Fruit fly (Drosophila melanogaster) whole organism, embryonic: ENCODE data around the gene Mdr65.
A peak's percentile ranks its signal among the peaks of the same experiment; 100 is the strongest.

Experiments used
- Abd-B ChIP-seq: fragments of 200-800 bp; sonication (Bioruptor generic); optimal IDR thresholded peaks from 2 replicates; lab custom pipeline; 2018; ENCODE audit warnings: missing biosample characterization, mild to moderate bottlenecking, missing genetic modification characterization, moderate library complexity
- Antp ChIP-seq: fragments of 200-800 bp; sonication (Bioruptor generic); optimal IDR thresholded peaks from 3 replicates; lab custom pipeline; 2016; ENCODE audit warnings: missing biosample characterization, missing genetic modification characterization
- BtbVII ChIP-seq: fragments of 200-800 bp; sonication (Bioruptor generic); optimal IDR thresholded peaks from 3 replicates; lab custom pipeline; 2017; ENCODE audit warnings: missing biosample characterization, mild to moderate bottlenecking, missing genetic modification characterization
- CG11085 ChIP-seq: fragments of 200-800 bp; sonication (Bioruptor generic); IDR thresholded peaks from 2 replicates; pipeline ENCODE4 v1.3.6; 2022; ENCODE audit warnings: missing biosample characterization, missing genetic modification characterization
- CG11093 ChIP-seq: fragments of 200-800 bp; sonication (Bioruptor generic); IDR thresholded peaks from 3 replicates; pipeline ENCODE4 v1.3.6; 2022; ENCODE audit warnings: missing biosample characterization, missing genetic modification characterization
- CG11504 ChIP-seq: fragments of 200-800 bp; sonication (Bioruptor generic); optimal IDR thresholded peaks from 3 replicates; lab custom pipeline; 2019; ENCODE audit warnings: missing biosample characterization, mild to moderate bottlenecking, missing genetic modification characterization, moderate library complexity
- CG15011 ChIP-seq: fragments of 200-800 bp; sonication (Bioruptor generic); optimal IDR thresholded peaks from 3 replicates; lab custom pipeline; 2018; ENCODE audit warnings: missing biosample characterization, mild to moderate bottlenecking, missing genetic modification characterization
- CG15073 ChIP-seq: fragments of 200-800 bp; sonication (Bioruptor generic); optimal IDR thresholded peaks from 2 replicates; lab custom pipeline; 2016; ENCODE audit warnings: missing biosample characterization, missing genetic modification characterization
- CG17328 ChIP-seq: fragments of 200-800 bp; sonication (Bioruptor generic); IDR thresholded peaks from 2 replicates; pipeline ENCODE4 v1.3.6; 2022; ENCODE audit warnings: missing biosample characterization, missing genetic modification characterization
- CG31365 ChIP-seq: fragments of 200-800 bp; sonication (Bioruptor generic); optimal IDR thresholded peaks from 2 replicates; lab custom pipeline; 2018; ENCODE audit warnings: missing biosample characterization, mild to moderate bottlenecking, missing genetic modification characterization
- CG42726 ChIP-seq: fragments of 200-800 bp; sonication (Bioruptor generic); IDR thresholded peaks from 2 replicates; pipeline ENCODE4 v1.3.6; 2022; ENCODE audit warnings: missing biosample characterization, missing genetic modification characterization; ENCODE audit not compliant: partially characterized antibody
- CG5953 ChIP-seq: fragments of 200-800 bp; sonication (Bioruptor generic); IDR thresholded peaks from 2 replicates; pipeline ENCODE4 v1.3.6; 2022; ENCODE audit warnings: missing biosample characterization, missing genetic modification characterization
- CG6689 ChIP-seq: fragments of 200-800 bp; sonication (Bioruptor generic); IDR thresholded peaks from 2 replicates; pipeline ENCODE4 v1.3.6; 2022; ENCODE audit warnings: missing biosample characterization, missing genetic modification characterization
- CG7839 ChIP-seq: fragments of 200-800 bp; sonication (Bioruptor generic); optimal IDR thresholded peaks from 3 replicates; lab custom pipeline; 2018; ENCODE audit warnings: missing biosample characterization, mild to moderate bottlenecking, missing genetic modification characterization, moderate library complexity
- CG8089 ChIP-seq: fragments of 200-800 bp; sonication (Bioruptor generic); optimal IDR thresholded peaks from 3 replicates; lab custom pipeline; 2016; ENCODE audit warnings: missing biosample characterization, missing genetic modification characterization
- CG8359 ChIP-seq: fragments of 200-800 bp; sonication (Bioruptor generic); optimal IDR thresholded peaks from 2 replicates; lab custom pipeline; 2017; ENCODE audit warnings: missing biosample characterization, mild to moderate bottlenecking, missing genetic modification characterization, borderline replicate concordance
- CkIIα-i1 ChIP-seq: fragments of 200-800 bp; sonication (Bioruptor generic); IDR thresholded peaks from 2 replicates; pipeline ENCODE4 v1.3.6; 2022; ENCODE audit warnings: missing biosample characterization, missing genetic modification characterization
- D19B ChIP-seq: fragments of 200-800 bp; sonication (Bioruptor generic); optimal IDR thresholded peaks from 2 replicates; lab custom pipeline; 2017; ENCODE audit warnings: missing biosample characterization, mild to moderate bottlenecking, missing genetic modification characterization
- Dip3 ChIP-seq: fragments of 200-800 bp; sonication (Bioruptor generic); optimal IDR thresholded peaks from 3 replicates; lab custom pipeline; 2016; ENCODE audit warnings: missing biosample characterization, missing genetic modification characterization
- Dref ChIP-seq: fragments of 200-800 bp; sonication (Bioruptor generic); IDR thresholded peaks from 2 replicates; pipeline ENCODE4 v1.3.6; 2022; ENCODE audit warnings: missing biosample characterization, missing genetic modification characterization
- Fer3 ChIP-seq: fragments of 200-800 bp; sonication (Bioruptor generic); optimal IDR thresholded peaks from 2 replicates; lab custom pipeline; 2018; ENCODE audit warnings: missing biosample characterization, mild to moderate bottlenecking, missing genetic modification characterization, moderate library complexity
- GATAe ChIP-seq: fragments of 200-800 bp; sonication (Bioruptor generic); conservative IDR thresholded peaks from 2 replicates; pipeline ENCODE4 v1.3.6; 2022; ENCODE audit warnings: missing biosample characterization, missing genetic modification characterization
- Jarid2 ChIP-seq: fragments of 200-800 bp; sonication (Bioruptor generic); optimal IDR thresholded peaks from 3 replicates; lab custom pipeline; 2017; ENCODE audit warnings: mild to moderate bottlenecking, missing biosample characterization, missing genetic modification reagents, missing genetic modification characterization
- MESR4 ChIP-seq: fragments of 200-800 bp; sonication (Bioruptor generic); optimal IDR thresholded peaks from 2 replicates; lab custom pipeline; 2018; ENCODE audit warnings: missing biosample characterization, mild to moderate bottlenecking, missing genetic modification characterization, moderate library complexity
- Med ChIP-seq: fragments of 200-800 bp; sonication (Bioruptor generic); peaks from one replicate; lab custom pipeline; 2016; ENCODE audit warnings: missing biosample characterization, missing genetic modification characterization, mild to moderate bottlenecking, inconsistent platforms, moderate library complexity
- NC2α ChIP-seq: fragments of 200-800 bp; sonication (Bioruptor generic); optimal IDR thresholded peaks from 2 replicates; lab custom pipeline; 2016; ENCODE audit warnings: missing biosample characterization, missing genetic modification characterization
- NFAT ChIP-seq: fragments of 200-800 bp; sonication (Bioruptor generic); IDR thresholded peaks from 2 replicates; pipeline ENCODE4 v1.3.6; 2022; ENCODE audit warnings: missing biosample characterization, missing genetic modification characterization
- Neu2 ChIP-seq: fragments of 200-800 bp; sonication (Bioruptor generic); optimal IDR thresholded peaks from 3 replicates; lab custom pipeline; 2016; ENCODE audit warnings: missing biosample characterization, missing genetic modification characterization, borderline replicate concordance
- Opbp ChIP-seq: fragments of 200-800 bp; sonication (Bioruptor generic); IDR thresholded peaks from 3 replicates; pipeline ENCODE4 v1.3.6; 2022; ENCODE audit warnings: missing biosample characterization, missing genetic modification characterization; ENCODE audit not compliant: partially characterized antibody
- Ptx1 ChIP-seq: fragments of 200-800 bp; sonication (Bioruptor generic); IDR thresholded peaks from 2 replicates; pipeline ENCODE4 v1.3.6; 2022; ENCODE audit warnings: missing biosample characterization, missing genetic modification characterization
- Six4 ChIP-seq: fragments of 200-800 bp; sonication (Bioruptor generic); optimal IDR thresholded peaks from 2 replicates; lab custom pipeline; 2016; ENCODE audit warnings: missing biosample characterization, missing genetic modification characterization
- abd-A ChIP-seq: fragments of 200-800 bp; sonication (Bioruptor generic); optimal IDR thresholded peaks from 3 replicates; lab custom pipeline; 2019; ENCODE audit warnings: missing biosample characterization, mild to moderate bottlenecking, missing genetic modification characterization, moderate library complexity
- ash1 ChIP-seq: fragments of 200-800 bp; sonication (Bioruptor generic); optimal IDR thresholded peaks from 2 replicates; lab custom pipeline; 2018; ENCODE audit warnings: missing biosample characterization, mild to moderate bottlenecking, missing genetic modification characterization
- ato ChIP-seq: fragments of 200-800 bp; sonication (Bioruptor generic); IDR thresholded peaks from 2 replicates; pipeline ENCODE4 v1.3.6; 2022; ENCODE audit warnings: missing biosample characterization, missing genetic modification characterization; ENCODE audit not compliant: partially characterized antibody
- dati ChIP-seq: fragments of 200-800 bp; sonication (Bioruptor generic); IDR thresholded peaks from 2 replicates; pipeline ENCODE4 v1.3.6; 2022; ENCODE audit warnings: missing biosample characterization, missing genetic modification characterization
- gcm ChIP-seq: fragments of 200-800 bp; sonication (Bioruptor generic); optimal IDR thresholded peaks from 2 replicates; lab custom pipeline; 2019; ENCODE audit warnings: missing biosample characterization, mild to moderate bottlenecking, missing genetic modification characterization, moderate library complexity
- her ChIP-seq: fragments of 200-800 bp; sonication (Bioruptor generic); optimal IDR thresholded peaks from 2 replicates; lab custom pipeline; 2016; ENCODE audit warnings: missing biosample characterization, missing genetic modification characterization
- kay ChIP-seq: fragments of 200-800 bp; sonication (Bioruptor generic); optimal IDR thresholded peaks from 2 replicates; lab custom pipeline; 2016; ENCODE audit warnings: missing biosample characterization, missing genetic modification characterization
- knrl ChIP-seq: fragments of 200-800 bp; sonication (Bioruptor generic); IDR thresholded peaks from 3 replicates; pipeline ENCODE4 v1.3.6; 2022; ENCODE audit warnings: missing biosample characterization, missing genetic modification characterization; ENCODE audit not compliant: partially characterized antibody
- otp ChIP-seq: fragments of 200-800 bp; sonication (Bioruptor generic); IDR thresholded peaks from 3 replicates; pipeline ENCODE4, ENCODE4 v1.3.6; 2022; ENCODE audit warnings: missing biosample characterization, missing genetic modification characterization
- pan ChIP-seq, 4 experiments: fragments of >200 bp in 3 of 4; fragments of 200-800 bp in 1 of 4; sonication (Bioruptor generic) in 1 of 4; optimal IDR thresholded peaks in 3 of 4; IDR thresholded peaks in 1 of 4; 2 replicates each; pipeline versions ENCODE4 v1.3.6 to Lab custom; 2017 to 2022; ENCODE audit warnings: missing biosample characterization in 2 of 4, missing genetic modification characterization in 2 of 4, mixed read lengths in 1 of 4
- sima ChIP-seq: fragments of 200-800 bp; sonication (Bioruptor generic); optimal IDR thresholded peaks from 2 replicates; lab custom pipeline; 2016; ENCODE audit warnings: missing biosample characterization, missing genetic modification characterization
- stc ChIP-seq: fragments of 200-800 bp; sonication (Bioruptor generic); IDR thresholded peaks from 2 replicates; pipeline ENCODE4 v1.3.6; 2022; ENCODE audit warnings: missing biosample characterization, missing genetic modification characterization
- sug ChIP-seq: fragments of 200-800 bp; optimal IDR thresholded peaks from 2 replicates; lab custom pipeline; 2019; ENCODE audit warnings: missing biosample characterization, mild to moderate bottlenecking, missing genetic modification characterization, moderate library complexity
- trh ChIP-seq: fragments of 200-800 bp; sonication (Bioruptor generic); optimal IDR thresholded peaks from 2 replicates; lab custom pipeline; 2016; ENCODE audit warnings: missing biosample characterization, missing genetic modification characterization
- unc-4 ChIP-seq: fragments of 200-800 bp; sonication (Bioruptor generic); IDR thresholded peaks from 2 replicates; pipeline ENCODE4 v1.3.6; 2022; ENCODE audit warnings: missing biosample characterization, missing genetic modification characterization; ENCODE audit not compliant: partially characterized antibody
- zen2 ChIP-seq: fragments of 200-800 bp; sonication (Bioruptor generic); IDR thresholded peaks from 3 replicates; pipeline ENCODE4 v1.3.6; 2022; ENCODE audit warnings: missing biosample characterization, missing genetic modification characterization; ENCODE audit not compliant: partially characterized antibody

Gene Mdr65

dm6 chr3L:6256408-6257188 is 11.1 kb upstream of the Mdr65 start, which contains the start of gene Best2 (continued):
- TF ChIP-seq ash1 (no peak), CG11093 (GFP tag; lab: Robert Waterston, UW) (peak; percentile 88), NC2α (GFP tag; lab: Kevin White, UChicago) (peak; percentile 4), CG15073 (GFP tag; lab: Kevin White, UChicago) (peak; percentile 36), abd-A (tag; lab: Kevin White, UChicago) (peak; percentile 26), dati (GFP tag; lab: Robert Waterston, UW) (no peak), CG11504 (tag; lab: Kevin White, UChicago) (peak; percentile 90), Opbp (GFP tag; lab: Robert Waterston, UW) (0 out of 3 replicates have a peak, but pooled peaks have one; percentile 36), Abd-B (GFP tag; lab: Kevin White, UChicago) (peak; percentile 81), ato (GFP tag; lab: Robert Waterston, UW) (no peak), her (peak; percentile 29), CG6689 (GFP tag; lab: Robert Waterston, UW) (peak; percentile 91), BtbVII (GFP tag; lab: Kevin White, UChicago) (peak; percentile 81), CG17328 (GFP tag; lab: Robert Waterston, UW) (peak; percentile 87), CG7839 (tag; lab: Kevin White, UChicago) (peak; percentile 96), pan (optimal IDR thresholded peaks at IDR 0.05; lab: Kevin White, UChicago) (no peak), pan (GFP tag; optimal IDR thresholded peaks at IDR 0.05 in 1 of 2, IDR thresholded peaks at IDR 0.05 in 1 of 2) (peak in 1 of 2 experiments; percentile 95), sug (tag; lab: Kevin White, UChicago) (peak; percentile 91), CG8359 (peak; percentile 47), CG5953 (GFP tag; lab: Robert Waterston, UW) (peak; percentile 77), CkIIα-i1 (GFP tag; lab: Robert Waterston, UW) (no peak; the same call in 1 of the 2 replicates), Six4 (GFP tag; lab: Kevin White, UChicago) (peak; percentile 68), Dref (GFP tag; lab: Robert Waterston, UW) (no peak), Med (GFP tag; lab: Kevin White, UChicago) (peak; percentile 85), Ptx1 (peak; percentile 94), CG42726 (GFP tag; lab: Robert Waterston, UW) (0 out of 2 replicates have a peak, but pooled peaks have one; percentile 16), Neu2 (GFP tag; lab: Kevin White, UChicago) (no peak), zen2 (no peak), kay (GFP tag; lab: Kevin White, UChicago) (peak; percentile 79), stc (peak; percentile 92), Fer3 (peak; percentile 83), knrl (GFP tag; lab: Robert Waterston, UW) (0 out of 3 replicates have a peak, but pooled peaks have one; percentile 30), GATAe (GFP tag; lab: Robert Waterston, UW) (peak; percentile 81; the same call in 1 of the 2 replicates), MESR4 (GFP tag; lab: Kevin White, UChicago) (no peak), otp (peak; percentile 88), gcm (GFP tag; lab: Kevin White, UChicago) (peak; percentile 72), sima (GFP tag; lab: Kevin White, UChicago) (peak; percentile 9), Antp (peak; percentile 58), CG8089 (GFP tag; lab: Kevin White, UChicago) (peak; percentile 60), Dip3 (GFP tag; lab: Kevin White, UChicago) (peak; percentile 72), unc-4 (GFP tag; lab: Robert Waterston, UW) (no peak), D19B (peak; percentile 64), CG31365 (tag; lab: Kevin White, UChicago) (no peak), CG11085 (GFP tag; lab: Robert Waterston, UW) (peak; percentile 75), Jarid2 (peak; percentile 70), trh (GFP tag; lab: Kevin White, UChicago) (peak; percentile 55), CG15011 (GFP tag; lab: Kevin White, UChicago) (peak; percentile 73), NFAT (GFP tag; lab: Robert Waterston, UW) (peak; percentile 83)
